Worm (Caenorhabditis elegans) whole organism, L4/young adult: ENCODE measurements around the gene srt-64.

ENCODE experiments used
- W03F9.2 ChIP-seq: fragments of 150-350 bp; optimal IDR thresholded peaks from 2 replicates; lab custom pipeline; 2014; ENCODE audit warnings: missing biosample characterization, missing genetic modification characterization
- dao-5 ChIP-seq: sonication (generic microtip); optimal IDR thresholded peaks from 2 replicates; lab custom pipeline; 2016; ENCODE audit warnings: missing genotype, missing genetic modification characterization, moderate library complexity, missing compliant biosample characterization
- him-1 ChIP-seq: sonication (generic microtip); optimal IDR thresholded peaks from 2 replicates; lab custom pipeline; 2016; ENCODE audit warnings: missing genotype, missing genetic modification reagents, missing genetic modification characterization, missing compliant biosample characterization

The srt-64 gene

DNA sequence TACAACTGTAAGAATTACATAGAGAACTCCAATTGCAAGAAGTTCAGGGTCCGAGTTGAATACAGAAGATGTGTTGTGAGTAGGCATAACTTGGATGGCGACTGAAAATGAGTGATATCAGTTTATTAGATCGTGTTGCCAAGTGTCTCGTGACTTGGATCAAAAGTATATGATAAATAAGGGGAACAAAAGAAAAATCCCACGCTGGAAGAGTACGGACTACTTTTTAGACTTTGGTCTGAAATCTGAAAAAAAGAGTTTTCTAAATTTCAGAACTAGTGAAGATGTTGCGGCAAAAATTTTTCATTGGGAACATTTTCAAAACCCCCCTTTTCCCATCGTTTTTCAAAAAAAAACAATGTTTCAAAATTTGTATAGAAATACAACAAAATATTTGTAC, at the start of gene srt-64:
Gene srt-64 (minus strand): TSS at position 101 of the 400 bp plus-strand sequence.
- no peak for TF ChIP-seq W03F9.2 (tag; lab: Kevin White, UChicago)
- no peak for TF ChIP-seq him-1
- TF ChIP-seq dao-5 = no peak

DNA sequence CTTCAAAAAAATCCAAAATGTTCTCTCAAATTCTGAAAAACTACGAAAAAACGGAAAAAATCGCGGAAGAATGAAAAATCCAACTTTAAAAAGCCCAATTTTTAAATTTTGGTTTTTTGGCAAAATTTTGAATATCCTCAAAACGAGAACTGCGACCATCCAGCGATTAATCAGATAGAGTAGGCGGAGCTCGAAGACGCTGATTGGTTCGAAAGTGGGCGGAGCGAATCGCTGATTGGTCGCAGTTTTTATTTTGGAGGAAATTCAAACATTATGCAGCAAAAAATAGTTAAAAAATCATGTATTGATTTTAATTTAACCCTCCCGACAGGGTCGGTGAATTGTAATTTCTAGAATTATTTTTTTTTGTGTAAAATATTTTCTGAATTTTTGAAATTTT, 44.2 kb upstream of the srt-64 start:
- TF ChIP-seq W03F9.2 (tag; lab: Kevin White, UChicago) (no peak), dao-5 (no peak), him-1 (no peak)

DNA sequence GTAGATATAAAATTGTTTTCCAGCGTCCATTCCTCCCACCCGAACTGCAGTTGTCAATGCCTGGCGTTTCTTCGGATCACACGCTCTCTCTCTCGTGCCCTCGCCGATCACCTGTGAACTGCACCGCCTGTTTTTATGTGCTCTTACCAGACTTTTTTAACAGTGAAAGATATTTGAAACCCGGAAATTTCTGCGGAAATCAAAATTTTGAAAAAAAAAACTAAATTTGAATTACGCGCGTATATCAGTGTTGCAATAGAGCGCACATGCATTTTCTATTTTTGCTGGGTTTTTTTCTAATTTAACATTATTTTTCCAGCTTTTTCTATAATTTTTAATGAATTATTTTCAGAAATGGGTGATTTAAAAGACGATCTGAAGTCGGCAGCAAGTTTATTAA, 34.6 kb upstream of the srt-64 start, which contains the start of gene ttc-37:
Gene ttc-37 (plus strand): TSS at position 349 of the 400 bp plus-strand sequence.
- TF ChIP-seq him-1 (no peak), dao-5 (no peak), W03F9.2 (tag; lab: Kevin White, UChicago) (no peak)

DNA sequence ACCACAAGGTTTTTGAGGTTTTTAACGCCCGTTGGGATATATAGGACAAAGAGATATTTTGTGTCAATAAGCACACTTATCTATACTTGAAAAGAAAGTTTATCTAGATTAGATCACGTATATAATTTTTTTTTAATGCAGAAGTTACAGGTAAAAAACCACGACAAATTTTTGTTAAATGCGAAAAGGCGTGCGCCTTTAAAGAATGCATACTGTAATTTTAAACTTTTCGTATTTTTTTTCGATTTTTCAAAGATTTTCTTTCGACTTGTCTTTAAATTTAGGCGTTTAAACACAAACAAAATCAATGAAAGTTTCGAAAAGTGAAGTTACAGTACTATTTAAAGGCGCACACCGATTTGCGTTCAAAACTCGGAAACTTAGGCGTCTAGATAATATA, 34.2 kb upstream of the srt-64 start:
- TF ChIP-seq W03F9.2 (tag; lab: Kevin White, UChicago) (no peak), dao-5 (no peak), him-1 (no peak)

DNA sequence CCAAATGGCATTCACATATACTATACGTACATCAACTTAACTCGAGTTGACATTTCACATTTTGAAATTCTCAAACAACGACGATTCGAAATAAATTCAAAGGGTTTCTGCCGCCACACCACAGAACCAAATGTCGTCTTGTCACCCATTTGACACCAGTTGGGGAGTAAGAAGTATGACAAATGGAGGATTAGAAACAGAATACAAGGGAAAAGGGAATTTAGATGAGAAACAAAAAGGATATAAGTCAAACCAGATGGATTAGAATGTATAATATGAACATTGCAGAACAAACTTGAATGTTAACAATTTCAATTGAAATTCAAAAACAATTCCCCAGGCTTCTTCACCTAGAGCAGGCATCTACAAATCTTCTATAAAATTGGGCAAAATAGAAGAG, 32.2 kb upstream of the srt-64 start:
- TF ChIP-seq him-1 (no peak), W03F9.2 (tag; lab: Kevin White, UChicago) (no peak), dao-5 (no peak)

DNA sequence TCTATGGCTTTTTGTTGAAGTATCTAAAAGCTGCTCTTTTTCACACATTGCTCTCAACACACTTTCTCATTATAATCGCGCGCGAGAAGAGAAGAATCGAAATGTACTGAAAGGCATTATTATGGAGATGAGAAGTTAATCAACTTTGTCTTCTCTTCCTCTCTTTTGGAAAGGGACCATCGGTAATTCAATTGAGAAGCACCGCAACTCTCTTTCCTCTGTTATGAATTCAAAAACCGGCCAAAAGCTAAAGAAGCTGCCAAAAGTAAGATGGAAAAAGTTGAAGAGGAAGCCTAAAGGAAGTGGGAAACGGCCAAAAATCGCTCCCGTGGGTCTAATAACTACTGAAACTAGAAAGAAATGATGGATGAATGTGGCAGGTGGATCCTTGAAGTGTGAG, 30.7 kb upstream of the srt-64 start:
- TF ChIP-seq him-1 (no peak), W03F9.2 (tag; lab: Kevin White, UChicago) (no peak), dao-5 (no peak)

DNA sequence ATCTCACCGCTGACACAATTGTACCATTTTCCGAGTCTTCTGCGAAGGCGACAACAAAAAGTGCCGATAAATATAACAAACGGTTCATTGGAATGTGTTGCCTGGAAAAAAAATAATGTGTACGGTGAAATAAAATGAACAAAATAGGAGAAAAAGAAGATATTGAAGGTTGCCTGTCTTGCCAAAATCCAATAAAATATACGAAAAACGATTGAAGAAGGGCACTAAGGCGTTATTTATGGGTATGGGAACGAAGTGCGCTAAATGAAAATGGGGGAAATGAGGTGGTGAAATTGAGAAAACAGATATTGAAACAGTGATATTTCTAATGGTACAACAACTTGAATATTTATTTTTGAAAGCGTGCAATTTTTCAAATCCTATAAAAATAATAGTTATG, 28.8 kb upstream of the srt-64 start, which contains the start of gene Y47A7.2:
Gene Y47A7.2 (minus strand): TSS at position 101 of the 400 bp plus-strand sequence.
- no peak for TF ChIP-seq dao-5
- no peak for TF ChIP-seq him-1

DNA sequence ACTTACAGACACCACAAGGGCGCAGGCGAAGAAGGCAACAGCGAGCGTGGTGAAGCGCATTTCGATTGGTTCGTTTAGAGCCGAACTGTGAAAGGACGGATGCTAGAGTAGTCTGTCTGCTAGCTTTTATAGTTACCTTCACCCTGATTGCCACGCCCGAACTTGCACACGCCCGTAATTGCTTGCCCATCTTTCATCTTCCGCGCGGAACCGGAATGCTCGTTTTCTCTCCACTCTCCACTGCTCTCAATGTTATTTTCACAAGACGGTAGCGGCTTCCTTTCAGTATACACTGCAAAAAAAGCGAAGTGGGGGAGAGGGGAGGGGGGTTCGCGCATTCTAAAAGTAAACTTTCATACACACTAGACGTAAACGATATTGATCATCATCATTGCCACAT, 25.0 kb upstream of the srt-64 start, which contains the start of gene abu-8:
Gene abu-8 (minus strand): TSS at position 101 of the 400 bp plus-strand sequence.
- TF ChIP-seq him-1 (no peak), dao-5 (no peak), W03F9.2 (tag; lab: Kevin White, UChicago) (no peak)

DNA sequence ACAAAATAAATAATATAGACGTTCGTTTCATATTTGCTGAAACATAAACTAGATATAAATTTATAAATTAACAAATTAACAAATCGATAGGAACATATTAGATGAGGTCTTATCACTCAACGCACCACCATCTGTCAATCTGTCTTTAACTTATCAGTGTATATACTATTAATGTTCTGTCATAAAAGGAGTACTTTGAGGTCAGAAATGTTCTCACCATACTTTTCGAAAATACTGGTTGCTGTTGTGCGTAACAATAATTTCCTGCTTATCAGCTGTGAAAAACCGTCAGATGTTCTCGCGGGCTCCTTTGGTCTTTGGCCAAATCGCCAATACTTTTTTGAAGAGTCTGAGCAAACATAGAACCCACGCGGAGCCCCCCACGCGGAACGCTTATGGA, 23.0 kb upstream of the srt-64 start, which contains the start of gene C03A7.13:
Gene C03A7.13 (minus strand): TSS at position 43 of the 400 bp plus-strand sequence.
- no peak for TF ChIP-seq him-1
- no peak for TF ChIP-seq W03F9.2 (tag; lab: Kevin White, UChicago)
- TF ChIP-seq dao-5 = no peak

DNA sequence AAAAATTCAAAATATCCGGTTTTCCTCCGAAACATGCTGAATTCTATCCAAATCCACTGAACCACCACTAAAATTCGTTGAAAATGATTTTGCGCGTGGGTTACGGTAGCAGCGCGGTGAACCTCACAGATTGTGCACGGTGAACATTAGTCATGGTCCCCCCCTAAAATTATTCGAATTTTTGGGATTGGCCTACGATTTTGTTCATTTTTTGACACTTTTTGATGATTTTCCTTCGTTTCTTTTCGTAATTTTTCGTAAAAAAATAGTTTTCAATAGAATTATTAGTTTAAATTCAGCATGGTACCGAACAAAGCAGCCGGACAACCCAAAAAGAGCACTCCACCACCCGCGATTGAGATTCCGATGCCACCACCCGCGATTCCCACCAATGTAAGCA, 12.1 kb upstream of the srt-64 start, which contains the start of gene C03A7.2:
Gene C03A7.2 (plus strand): TSS at position 301 of the 400 bp plus-strand sequence.
- TF ChIP-seq him-1 (no peak), dao-5 (no peak), W03F9.2 (tag; lab: Kevin White, UChicago) (no peak)

DNA sequence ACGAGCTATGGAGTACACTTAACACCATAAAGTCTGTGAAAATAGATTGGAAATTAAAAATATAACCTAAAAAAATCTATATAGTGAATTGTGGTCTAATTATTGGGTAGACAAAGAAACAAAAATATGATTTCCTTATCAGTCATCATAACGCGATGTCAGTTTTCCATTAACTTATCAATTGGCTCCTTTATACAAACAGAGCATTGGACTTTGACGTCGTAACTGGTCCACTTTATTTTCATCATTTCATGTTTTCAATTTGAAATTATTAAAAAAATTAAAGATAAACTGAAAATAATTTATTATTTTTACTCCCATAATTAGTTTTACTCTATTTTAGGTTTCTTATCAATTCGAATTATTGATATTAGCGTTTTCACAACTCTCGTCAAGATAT, 8.6 kb upstream of the srt-64 start:
- TF ChIP-seq W03F9.2 (tag; lab: Kevin White, UChicago) (no peak), him-1 (no peak)

DNA sequence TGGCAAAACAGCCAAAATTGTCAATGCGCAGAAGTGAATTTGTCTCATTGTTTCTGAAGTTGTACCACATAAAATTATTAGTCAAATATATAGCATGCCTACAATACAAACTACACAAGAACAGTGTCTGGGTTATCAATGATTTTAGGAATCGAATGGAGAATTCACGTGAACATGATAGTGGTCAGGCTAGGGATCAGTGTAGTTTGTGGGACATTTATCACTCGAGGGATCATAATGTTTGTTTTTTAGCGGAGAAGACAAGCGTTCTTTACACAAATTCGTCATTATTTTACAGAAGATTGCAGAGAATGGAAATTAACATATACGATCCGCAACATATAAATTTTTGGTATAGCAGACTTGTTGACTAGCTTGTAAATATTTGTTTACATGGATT, 7.7 kb upstream of the srt-64 start, which contains the start of gene ugt-51:
Gene ugt-51 (minus strand): TSS at position 101 of the 400 bp plus-strand sequence.
- no peak for TF ChIP-seq dao-5
- no peak for TF ChIP-seq him-1
- no peak for TF ChIP-seq W03F9.2 (tag; lab: Kevin White, UChicago)

DNA sequence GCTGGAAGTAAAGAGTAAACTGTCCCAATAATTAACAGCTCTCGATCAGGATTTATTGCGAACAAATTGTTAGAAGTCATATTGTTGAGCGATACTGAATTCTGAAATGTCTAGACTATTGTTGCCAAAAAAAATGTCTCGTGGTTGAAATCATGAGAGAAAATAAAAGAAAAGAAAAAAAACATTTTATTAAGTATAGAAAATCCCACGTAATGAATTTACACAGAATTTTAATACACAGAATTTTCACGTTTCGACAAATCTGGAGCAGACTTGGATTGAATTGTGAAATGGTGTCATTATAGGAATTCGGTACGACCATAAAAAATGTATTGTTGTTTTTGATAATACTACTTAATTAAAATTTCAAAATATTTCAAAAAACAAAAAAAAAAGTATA, 3.3 kb upstream of the srt-64 start, which contains the start of gene srt-65:
Gene srt-65 (minus strand): TSS at position 101 of the 400 bp plus-strand sequence.
- TF ChIP-seq W03F9.2 (tag; lab: Kevin White, UChicago) (no peak), him-1 (no peak), dao-5 (no peak)

DNA sequence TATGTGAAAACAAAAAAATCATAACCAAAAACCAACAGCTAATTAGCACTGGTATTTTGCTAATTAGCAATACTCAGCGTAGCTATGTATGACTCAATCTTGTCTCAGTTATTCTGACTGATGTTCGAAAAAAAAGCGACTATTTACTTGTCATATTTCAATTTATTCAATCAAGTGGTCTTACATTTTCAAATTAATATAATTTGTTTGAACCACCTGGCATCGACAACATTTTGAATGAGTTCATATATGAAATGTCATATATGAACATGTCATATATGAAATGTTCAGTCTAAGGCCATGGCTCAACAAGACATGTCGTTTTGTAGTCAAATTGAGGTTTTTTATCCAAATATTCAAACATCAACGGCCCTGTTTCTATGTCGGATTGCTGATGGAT, 4.1 kb downstream of the srt-64 start, which contains the start of gene srw-140:
Gene srw-140 (plus strand): TSS at position 301 of the 400 bp plus-strand sequence.
- TF ChIP-seq W03F9.2 (tag; lab: Kevin White, UChicago) (no peak), dao-5 (no peak), him-1 (no peak)

DNA sequence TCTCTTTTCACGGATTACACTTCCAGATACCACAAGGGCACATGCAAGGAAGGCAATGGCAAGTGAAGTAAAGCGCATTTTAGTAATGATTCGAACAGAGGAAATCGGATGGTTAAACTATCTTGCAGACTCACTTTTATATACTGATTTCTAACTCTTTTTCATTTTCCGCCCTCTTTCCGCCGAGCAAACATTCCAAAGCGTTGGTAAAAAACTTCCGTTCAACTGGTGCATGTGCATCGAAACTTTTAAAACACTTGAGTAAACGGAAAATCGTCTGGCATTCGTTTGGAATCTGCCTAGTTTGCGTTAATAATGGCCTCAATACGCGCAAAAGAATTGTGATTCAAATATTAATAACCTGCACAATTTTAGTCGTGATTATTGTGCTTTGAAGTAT, 4.8 kb downstream of the srt-64 start, which contains the start of gene abu-7:
Gene abu-7 (minus strand): TSS at position 101 of the 400 bp plus-strand sequence.
- TF ChIP-seq W03F9.2 (tag; lab: Kevin White, UChicago) (no peak), him-1 (no peak), dao-5 (no peak)

DNA sequence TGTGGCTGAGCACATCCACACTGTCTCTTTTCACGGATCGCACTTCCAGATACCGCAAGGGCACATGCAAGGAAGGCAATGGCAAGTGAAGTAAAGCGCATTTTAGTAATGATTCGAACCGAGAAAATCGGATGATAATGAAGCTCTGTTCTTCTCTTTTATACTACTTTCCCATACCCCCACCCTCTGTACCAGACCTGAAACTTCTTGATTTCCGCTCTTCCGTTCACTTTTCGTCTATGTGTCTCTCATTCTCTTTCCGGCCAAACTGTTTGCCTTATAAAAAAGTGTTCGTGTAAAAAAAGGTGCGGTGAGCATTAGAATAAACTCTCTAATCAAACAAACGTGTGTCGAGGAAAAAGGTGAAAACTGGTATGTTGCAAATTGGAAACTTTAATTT, 7.7 kb downstream of the srt-64 start, which contains the start of gene abu-6:
Gene abu-6 (minus strand): TSS at position 101 of the 400 bp plus-strand sequence.
- no peak for TF ChIP-seq him-1
- TF ChIP-seq dao-5 = no peak
- no peak for TF ChIP-seq W03F9.2 (tag; lab: Kevin White, UChicago)
